Fruit fly (Drosophila melanogaster) whole organism, embryonic: ENCODE measurements around the gene bib.

Experiments used
- BEAF-32 ChIP-seq: fragments of 200-800 bp; sonication (Bioruptor generic); optimal IDR thresholded peaks from 3 replicates; lab custom pipeline; 2017; ENCODE audit warnings: missing biosample characterization, missing genetic modification characterization, mild to moderate bottlenecking, moderate library complexity, missing genetic modification reagents
- CG11247 ChIP-seq: fragments of 200-800 bp; sonication (Bioruptor generic); IDR thresholded peaks from 2 replicates; pipeline ENCODE4 v1.3.6; 2022; ENCODE audit warnings: missing biosample characterization, missing genetic modification characterization
- CG15011 ChIP-seq: fragments of 200-800 bp; sonication (Bioruptor generic); optimal IDR thresholded peaks from 3 replicates; lab custom pipeline; 2018; ENCODE audit warnings: missing biosample characterization, mild to moderate bottlenecking, missing genetic modification characterization
- CG17612 ChIP-seq: fragments of 200-800 bp; sonication (Bioruptor generic); IDR thresholded peaks from 2 replicates; pipeline ENCODE4 v1.3.6; 2022; ENCODE audit warnings: missing biosample characterization, missing genetic modification characterization
- CG2116 ChIP-seq: fragments of 200-800 bp; sonication (Bioruptor generic); optimal IDR thresholded peaks from 3 replicates; lab custom pipeline; 2018; ENCODE audit warnings: missing biosample characterization, mild to moderate bottlenecking, missing genetic modification characterization
- CG2120 ChIP-seq: fragments of 200-800 bp; sonication (Bioruptor generic); optimal IDR thresholded peaks from 3 replicates; lab custom pipeline; 2016; ENCODE audit warnings: missing biosample characterization, missing genetic modification characterization
- CG2678 ChIP-seq: fragments of 200-800 bp; sonication (Bioruptor generic); optimal IDR thresholded peaks from 3 replicates; lab custom pipeline; 2019; ENCODE audit warnings: missing biosample characterization, mild to moderate bottlenecking, missing genetic modification characterization, moderate library complexity
- CG2712 ChIP-seq: fragments of 200-800 bp; optimal IDR thresholded peaks from 3 replicates; lab custom pipeline; 2019; ENCODE audit warnings: missing biosample characterization, mild to moderate bottlenecking, missing genetic modification characterization, moderate library complexity
- CG32772 ChIP-seq: fragments of 200-800 bp; sonication (Bioruptor generic); IDR thresholded peaks from 2 replicates; pipeline ENCODE4 v1.3.6; 2022; ENCODE audit warnings: missing biosample characterization, missing genetic modification characterization
- CG33213 ChIP-seq: fragments of 200-800 bp; sonication (Bioruptor generic); optimal IDR thresholded peaks from 3 replicates; lab custom pipeline; 2016; ENCODE audit warnings: missing biosample characterization, missing genetic modification characterization
- CG3847 ChIP-seq: fragments of 200-800 bp; sonication (Bioruptor generic); IDR thresholded peaks from 2 replicates; pipeline ENCODE4 v1.3.6; 2022; ENCODE audit warnings: missing biosample characterization, missing genetic modification characterization
- CG4730 ChIP-seq: fragments of 200-800 bp; sonication (Bioruptor generic); IDR thresholded peaks from 2 replicates; pipeline ENCODE4 v1.3.6; 2022; ENCODE audit warnings: missing biosample characterization, missing genetic modification characterization
- CG6654 ChIP-seq: fragments of 200-800 bp; sonication (Bioruptor generic); optimal IDR thresholded peaks from 2 replicates; lab custom pipeline; 2017; ENCODE audit warnings: missing biosample characterization, mild to moderate bottlenecking, missing genetic modification characterization
- CG6689 ChIP-seq: fragments of 200-800 bp; sonication (Bioruptor generic); IDR thresholded peaks from 2 replicates; pipeline ENCODE4 v1.3.6; 2022; ENCODE audit warnings: missing biosample characterization, missing genetic modification characterization
- CG7745 ChIP-seq: fragments of 200-800 bp; sonication (Bioruptor generic); optimal IDR thresholded peaks from 2 replicates; lab custom pipeline; 2018; ENCODE audit warnings: missing biosample characterization, mild to moderate bottlenecking, missing genetic modification characterization, moderate library complexity
- CG7786 ChIP-seq: fragments of 200-800 bp; sonication (Bioruptor generic); optimal IDR thresholded peaks from 2 replicates; lab custom pipeline; 2016; ENCODE audit warnings: missing biosample characterization, missing genetic modification characterization
- CG8290 ChIP-seq, 3 experiments: fragments of 200-800 bp; sonication (Bioruptor generic); optimal IDR thresholded peaks; 2 replicates each; lab custom pipeline; 2016 to 2019; ENCODE audit warnings: missing biosample characterization in 3 of 3, missing genetic modification characterization in 3 of 3, mild to moderate bottlenecking in 2 of 3, moderate library complexity in 1 of 3
- CHES-1-like ChIP-seq: fragments of 200-800 bp; sonication (Bioruptor generic); optimal IDR thresholded peaks from 2 replicates; lab custom pipeline; 2016; ENCODE audit warnings: missing biosample characterization, missing genetic modification characterization
- Drgx ChIP-seq: fragments of 200-800 bp; sonication (Bioruptor generic); IDR thresholded peaks from 2 replicates; pipeline ENCODE4 v1.3.6; 2022; ENCODE audit warnings: missing biosample characterization, missing genetic modification characterization
- Ets97D ChIP-seq: fragments of 200-800 bp; sonication (Bioruptor generic); optimal IDR thresholded peaks from 3 replicates; lab custom pipeline; 2016; ENCODE audit warnings: missing biosample characterization, missing genetic modification characterization
- Hr51 ChIP-seq, 2 experiments: fragments of 200-800 bp; sonication (Bioruptor generic); optimal IDR thresholded peaks; 2 replicates in 1 of 2; 3 replicates in 1 of 2; lab custom pipeline; 2016 to 2018; ENCODE audit warnings: missing biosample characterization in 2 of 2, missing genetic modification characterization in 2 of 2, mild to moderate bottlenecking in 1 of 2, moderate library complexity in 1 of 2
- Meics ChIP-seq: fragments of 200-800 bp; sonication (Bioruptor generic); optimal IDR thresholded peaks from 2 replicates; lab custom pipeline; 2017; ENCODE audit warnings: missing biosample characterization, mild to moderate bottlenecking, missing genetic modification characterization
- Nf-YB ChIP-seq: fragments of 200-800 bp; sonication (Bioruptor generic); optimal IDR thresholded peaks from 3 replicates; lab custom pipeline; 2019; ENCODE audit warnings: missing biosample characterization, mild to moderate bottlenecking, missing genetic modification characterization, moderate library complexity
- Optix ChIP-seq: fragments of 200-800 bp; sonication (Bioruptor generic); IDR thresholded peaks from 3 replicates; pipeline ENCODE4 v1.3.6; 2022; ENCODE audit warnings: missing biosample characterization, missing genetic modification characterization
- Rfx ChIP-seq: fragments of 200-800 bp; sonication (Bioruptor generic); IDR thresholded peaks from 2 replicates; pipeline ENCODE4 v1.3.6; 2022; ENCODE audit warnings: missing biosample characterization, missing genetic modification characterization
- Sin3A ChIP-seq: fragments of >200 bp; optimal IDR thresholded peaks from 2 replicates; lab custom pipeline; 2018
- Six4 ChIP-seq: fragments of 200-800 bp; sonication (Bioruptor generic); optimal IDR thresholded peaks from 2 replicates; lab custom pipeline; 2016; ENCODE audit warnings: missing biosample characterization, missing genetic modification characterization
- Tbp ChIP-seq: fragments of >200 bp; optimal IDR thresholded peaks from 2 replicates; lab custom pipeline; 2018; ENCODE audit warnings: missing biosample characterization, missing genetic modification characterization
- Xrp1 ChIP-seq: fragments of 200-800 bp; sonication (Bioruptor generic); IDR thresholded peaks from 2 replicates; pipeline ENCODE4 v1.3.6; 2022; ENCODE audit warnings: missing biosample characterization, missing genetic modification characterization
- YL-1 ChIP-seq: fragments of 200-800 bp; sonication (Bioruptor generic); optimal IDR thresholded peaks from 3 replicates; lab custom pipeline; 2017; ENCODE audit warnings: missing biosample characterization, mild to moderate bottlenecking, missing genetic modification characterization
- chn ChIP-seq: fragments of 200-800 bp; sonication (Bioruptor generic); optimal IDR thresholded peaks from 2 replicates; lab custom pipeline; 2016; ENCODE audit warnings: missing biosample characterization, missing genetic modification characterization
- exex ChIP-seq: fragments of 200-800 bp; sonication (Bioruptor generic); optimal IDR thresholded peaks from 4 replicates; lab custom pipeline; 2018; ENCODE audit warnings: missing biosample characterization, mild to moderate bottlenecking, missing genetic modification characterization, moderate library complexity
- eyg ChIP-seq: fragments of 200-800 bp; sonication (Bioruptor generic); optimal IDR thresholded peaks from 3 replicates; lab custom pipeline; 2016; ENCODE audit warnings: missing biosample characterization, missing genetic modification characterization
- gcm ChIP-seq: fragments of 200-800 bp; sonication (Bioruptor generic); optimal IDR thresholded peaks from 2 replicates; lab custom pipeline; 2019; ENCODE audit warnings: missing biosample characterization, mild to moderate bottlenecking, missing genetic modification characterization, moderate library complexity
- gfzf ChIP-seq: fragments of 200-800 bp; sonication (Bioruptor generic); optimal IDR thresholded peaks from 2 replicates; lab custom pipeline; 2016; ENCODE audit warnings: missing biosample characterization, mild to moderate bottlenecking, missing genetic modification characterization, moderate library complexity
- gro ChIP-seq: fragments of 200-800 bp; sonication (Bioruptor generic); optimal IDR thresholded peaks from 2 replicates; lab custom pipeline; 2016; ENCODE audit warnings: missing biosample characterization, missing genetic modification characterization
- jumu ChIP-seq: fragments of 200-800 bp; sonication (Bioruptor generic); optimal IDR thresholded peaks from 3 replicates; lab custom pipeline; 2016; ENCODE audit warnings: missing biosample characterization, missing genetic modification characterization
- lab ChIP-seq: fragments of 200-800 bp; sonication (Bioruptor generic); optimal IDR thresholded peaks from 3 replicates; lab custom pipeline; 2017; ENCODE audit warnings: missing biosample characterization, missing genetic modification characterization, mild to moderate bottlenecking, moderate library complexity, missing genetic modification reagents
- lov ChIP-seq, 2 experiments: fragments of 200-800 bp in 1 of 2; fragments of >200 bp in 1 of 2; sonication (Bioruptor generic) in 1 of 2; IDR thresholded peaks in 1 of 2; optimal IDR thresholded peaks in 1 of 2; 2 replicates in 1 of 2; 3 replicates in 1 of 2; pipeline versions ENCODE4 v1.3.6 to Lab custom; 2017 to 2022; ENCODE audit warnings: missing biosample characterization in 1 of 2, missing genetic modification characterization in 1 of 2
- oc ChIP-seq: fragments of 200-800 bp; sonication (Bioruptor generic); optimal IDR thresholded peaks from 2 replicates; lab custom pipeline; 2018; ENCODE audit warnings: missing biosample characterization, mild to moderate bottlenecking, missing genetic modification characterization, moderate library complexity
- pzg ChIP-seq: fragments of 200-800 bp; sonication (Bioruptor generic); optimal IDR thresholded peaks from 3 replicates; lab custom pipeline; 2018; ENCODE audit warnings: missing biosample characterization, mild to moderate bottlenecking, missing genetic modification characterization, moderate library complexity
- schlank ChIP-seq: fragments of 200-800 bp; sonication (Bioruptor generic); optimal IDR thresholded peaks from 2 replicates; lab custom pipeline; 2018; ENCODE audit warnings: missing biosample characterization, mild to moderate bottlenecking, missing genetic modification characterization
- scrt ChIP-seq: fragments of 200-800 bp; sonication (Bioruptor generic); optimal IDR thresholded peaks from 2 replicates; lab custom pipeline; 2018; ENCODE audit warnings: missing biosample characterization, mild to moderate bottlenecking, missing genetic modification characterization, moderate library complexity
- slbo ChIP-seq: fragments of 200-800 bp; sonication (Bioruptor generic); IDR thresholded peaks from 2 replicates; pipeline ENCODE4 v1.3.6; 2022; ENCODE audit warnings: missing biosample characterization, missing genetic modification characterization
- sob ChIP-seq: fragments of 200-800 bp; sonication (Bioruptor generic); IDR thresholded peaks from 2 replicates; pipeline ENCODE4 v1.3.6; 2022; ENCODE audit warnings: missing biosample characterization, missing genetic modification characterization
- tgo ChIP-seq: fragments of 200-800 bp; sonication (Bioruptor generic); IDR thresholded peaks from 3 replicates; pipeline ENCODE4 v1.3.6; 2022; ENCODE audit warnings: missing biosample characterization, missing genetic modification characterization
- tin ChIP-seq: fragments of 200-800 bp; sonication (Bioruptor generic); optimal IDR thresholded peaks from 3 replicates; lab custom pipeline; 2016; ENCODE audit warnings: missing biosample characterization, missing genetic modification characterization
- trem ChIP-seq: fragments of 200-800 bp; optimal IDR thresholded peaks from 3 replicates; lab custom pipeline; 2019; ENCODE audit warnings: missing biosample characterization, mild to moderate bottlenecking, missing genetic modification characterization, moderate library complexity
- zen2 ChIP-seq: fragments of 200-800 bp; sonication (Bioruptor generic); IDR thresholded peaks from 3 replicates; pipeline ENCODE4 v1.3.6; 2022; ENCODE audit warnings: missing biosample characterization, missing genetic modification characterization; ENCODE audit not compliant: partially characterized antibody
- zf30C ChIP-seq: fragments of 200-800 bp; sonication (Bioruptor generic); optimal IDR thresholded peaks from 3 replicates; lab custom pipeline; 2018; ENCODE audit warnings: missing biosample characterization, mild to moderate bottlenecking, missing genetic modification characterization

The bib gene

DNA sequence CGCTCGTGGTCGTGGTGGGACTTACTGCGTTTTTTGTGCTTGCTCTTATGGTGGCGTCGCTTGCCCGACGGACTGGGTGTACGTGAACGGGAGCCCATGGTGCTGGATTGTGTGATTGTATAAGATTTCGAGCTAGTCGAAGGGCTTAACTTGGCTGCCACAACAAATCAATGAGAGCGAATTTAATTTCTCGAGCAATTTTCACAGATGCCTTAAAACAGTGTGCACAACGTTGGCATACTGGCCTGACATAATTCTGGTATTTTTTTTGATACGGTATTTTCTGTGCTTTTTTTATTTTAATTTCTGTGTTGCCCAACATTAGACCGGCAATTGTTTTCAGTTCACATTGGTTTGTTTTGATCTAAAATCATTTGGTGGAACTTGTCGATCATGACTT, 46.5 kb upstream of the bib start, which contains the start of gene Arglu1 (continued):
- TF ChIP-seq gcm (GFP tag; lab: Kevin White, UChicago) (no peak), oc (tag; lab: Kevin White, UChicago) (no peak), CG11247 (GFP tag; lab: Robert Waterston, UW) (peak; percentile 39; the same call in 1 of the 2 replicates), Rfx (peak; percentile 61), CG7786 (GFP tag; lab: Kevin White, UChicago) (peak; percentile 33), tgo (GFP tag; lab: Robert Waterston, UW) (peak; percentile 28; the same call in 1 of the 3 replicates), schlank (tag; lab: Kevin White, UChicago) (no peak), lov (optimal IDR thresholded peaks at IDR 0.05; lab: Kevin White, UChicago) (no peak), lov (GFP tag; IDR thresholded peaks at IDR 0.05; lab: Robert Waterston, UW) (no peak), CG8290 (GFP tag; optimal IDR thresholded peaks at IDR 0.05; lab: Kevin White, UChicago) (no peak), CG8290 (tag; optimal IDR thresholded peaks at IDR 0.05; lab: Kevin White, UChicago) (no peak), CG7745 (tag; lab: Kevin White, UChicago) (no peak), Sin3A (peak; percentile 18), CG32772 (GFP tag; lab: Robert Waterston, UW) (peak; percentile 77), CG2116 (GFP tag; lab: Kevin White, UChicago) (peak; percentile 0), CG3847 (GFP tag; lab: Robert Waterston, UW) (0 out of 2 replicates have a peak, but pooled peaks have one; percentile 32), jumu (peak; percentile 26), exex (tag; lab: Kevin White, UChicago) (no peak), Meics (GFP tag; lab: Kevin White, UChicago) (peak; percentile 13), Ets97D (GFP tag; lab: Kevin White, UChicago) (peak; percentile 37), CG4730 (GFP tag; lab: Robert Waterston, UW) (no peak), Optix (GFP tag; lab: Robert Waterston, UW) (no peak), Hr51 (GFP tag; optimal IDR thresholded peaks at IDR 0.05; lab: Kevin White, UChicago) (peak in 1 of 2 experiments; percentile 6), trem (tag; lab: Kevin White, UChicago) (peak; percentile 8), scrt (GFP tag; lab: Kevin White, UChicago) (no peak), CG2678 (no peak), Drgx (0 out of 2 replicates have a peak, but pooled peaks have one; percentile 14), zen2 (GFP tag; lab: Robert Waterston, UW) (0 out of 3 replicates have a peak, but pooled peaks have one; percentile 23), YL-1 (GFP tag; lab: Kevin White, UChicago) (peak; percentile 55), Xrp1 (GFP tag; lab: Robert Waterston, UW) (0 out of 2 replicates have a peak, but pooled peaks have one; percentile 15), lab (GFP tag; lab: Kevin White, UChicago) (peak; percentile 33), eyg (peak; percentile 25), CG15011 (no peak), CG2120 (GFP tag; lab: Kevin White, UChicago) (peak; percentile 46), CG2712 (peak; percentile 28), pzg (GFP tag; lab: Kevin White, UChicago) (peak; percentile 60), CG33213 (GFP tag; lab: Kevin White, UChicago) (peak; percentile 37), CHES-1-like (GFP tag; lab: Kevin White, UChicago) (peak; percentile 39), slbo (GFP tag; lab: Robert Waterston, UW) (peak; percentile 36; the same call in 1 of the 2 replicates), sob (GFP tag; lab: Robert Waterston, UW) (peak; percentile 57; the same call in 1 of the 2 replicates), Tbp (GFP tag; lab: Kevin White, UChicago) (no peak), gfzf (GFP tag; lab: Kevin White, UChicago) (peak; percentile 67), chn (GFP tag; lab: Kevin White, UChicago) (no peak), CG17612 (no peak), Six4 (no peak), zf30C (no peak), gro (peak; percentile 20), CG6654 (no peak), BEAF-32 (GFP tag; lab: Kevin White, UChicago) (peak; percentile 6), CG6689 (no peak), tin (GFP tag; lab: Kevin White, UChicago) (peak; percentile 22), Nf-YB (GFP tag; lab: Kevin White, UChicago) (no peak)
